Fruit fly (Drosophila melanogaster) S2 (cell line): ENCODE measurements around the gene CG7387.

Experiments
- CG8478 ChIP-seq: fragments of >200 bp; optimal IDR thresholded peaks from 2 replicates; lab custom pipeline; 2018
- CTCF ChIP-seq, 2 experiments: fragments of >200 bp; optimal IDR thresholded peaks; 2 replicates each; lab custom pipeline; 2018

DNA sequence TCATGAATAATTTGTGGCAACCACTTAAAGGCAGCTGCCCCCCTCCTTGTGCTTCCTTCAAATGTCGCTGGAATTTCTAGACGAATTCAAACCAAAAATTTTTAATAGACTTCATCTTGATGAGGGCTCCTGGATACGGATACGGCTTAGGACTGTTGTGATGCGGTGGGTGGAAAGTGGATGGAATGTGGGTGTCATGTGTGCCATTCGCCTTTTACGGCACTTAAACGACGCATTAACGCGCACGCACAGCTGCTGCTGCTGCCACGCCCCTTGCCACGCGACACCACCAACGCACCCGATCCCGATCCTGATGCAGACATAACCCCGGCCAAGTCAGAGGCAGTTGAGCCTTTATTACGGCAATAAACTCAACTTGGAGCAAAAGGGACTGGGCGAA is 26.8 kb upstream of the CG7387 start:
- TF ChIP-seq CG8478 (lab: Kevin White, UChicago) (no peak), CTCF (optimal IDR thresholded peaks at IDR 0.05; lab: Kevin White, UChicago) (no peak)
